Worm (Caenorhabditis elegans): Measurements from ENCODE around the gene spp-4.
A peak's percentile ranks its signal among the peaks of the same experiment; 100 is the strongest.

Gene spp-4

DNA sequence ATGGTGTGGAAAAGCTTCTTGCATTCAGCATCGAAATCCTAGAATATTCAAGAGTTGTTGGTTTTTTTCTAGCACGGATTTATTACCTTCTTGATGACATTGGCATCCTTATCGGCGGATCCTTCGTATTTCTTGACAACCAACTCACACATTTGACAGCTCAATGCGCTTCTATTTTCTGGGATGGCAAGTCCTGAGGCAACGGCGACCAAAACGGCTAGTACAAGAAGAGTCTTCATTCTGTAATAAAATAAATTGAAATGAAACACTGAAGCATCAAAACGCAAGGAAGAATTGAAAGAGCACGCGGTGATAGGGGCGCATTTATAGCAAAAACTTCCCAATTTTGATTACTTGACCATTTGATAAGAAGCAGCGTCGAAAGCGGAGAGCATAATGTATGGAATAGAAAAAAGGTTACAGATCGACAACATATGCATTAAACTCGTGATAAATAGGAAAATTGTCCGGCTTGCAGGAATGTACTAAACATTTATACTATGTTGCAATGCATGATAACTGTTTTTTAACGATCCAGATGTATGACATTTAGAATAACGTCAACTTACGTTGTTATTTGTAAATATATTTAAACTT is 1.7 kb upstream of the spp-4 start, which contains the start of gene spp-5:
Gene spp-5, minus strand, starts transcription at position 240 of the 597 bp plus-strand sequence.
- TF ChIP-seq nhr-48 (tag; optimal IDR thresholded peaks at IDR 0.05) (peak; percentile 23), nhr-11 (tag; optimal IDR thresholded peaks at IDR 0.05) (no peak), dmd-6 (GFP tag; IDR thresholded peaks at IDR 0.05) (peak; percentile 90), mep-1 (tag; optimal IDR thresholded peaks at IDR 0.05) (peak; percentile 19), daf-16 (GFP tag; optimal IDR thresholded peaks at IDR 0.05) (no peak), daf-16 (tag; optimal IDR thresholded peaks at IDR 0.05) (peak; percentile 95), nhr-10 (tag; optimal IDR thresholded peaks at IDR 0.05) (peak; percentile 12), mdl-1 (tag; optimal IDR thresholded peaks at IDR 0.05) (peak in 1 of 2 experiments; percentile 67), lin-1 (GFP tag; IDR thresholded peaks at IDR 0.05) (0 out of 2 replicates have a peak, but pooled peaks have one; percentile 12), arid-1 (GFP tag; conservative IDR thresholded peaks at IDR 0.05) (no peak), nhr-111 (GFP tag; optimal IDR thresholded peaks at IDR 0.05) (no peak), ama-1 (optimal IDR thresholded peaks at IDR 0.05) (peak; percentile 79), hlh-30 (tag; optimal IDR thresholded peaks at IDR 0.05; ENCODE audit: insufficient read depth) (peak; percentile 53), T20F7.1 (GFP tag; optimal IDR thresholded peaks at IDR 0.05) (peak; percentile 55), php-3 (GFP tag; IDR thresholded peaks at IDR 0.05) (peak; percentile 90), aha-1 (tag) (peak; percentile 89), pqm-1 (tag; optimal IDR thresholded peaks at IDR 0.05) (peak; percentile 86), F49E8.2 (tag; optimal IDR thresholded peaks at IDR 0.05; ENCODE audit: borderline replicate concordance) (no peak), T26A8.4 (GFP tag; IDR thresholded peaks at IDR 0.05) (0 out of 2 replicates have a peak, but pooled peaks have one; percentile 9), nhr-77 (tag; optimal IDR thresholded peaks at IDR 0.05) (peak; percentile 92), hmg-1.1 (GFP tag; IDR thresholded peaks at IDR 0.05) (no peak), saeg-2 (GFP tag; IDR thresholded peaks at IDR 0.05) (no peak), hlh-11 (tag; optimal IDR thresholded peaks at IDR 0.05) (peak; percentile 86), dve-1 (tag; optimal IDR thresholded peaks at IDR 0.05; ENCODE audit: insufficient read depth) (peak; percentile 76), nhr-28 (tag; optimal IDR thresholded peaks at IDR 0.05) (peak; percentile 77), unc-62 (GFP tag; optimal IDR thresholded peaks at IDR 0.05 in 1 of 2) (peak in 1 of 2 experiments; percentile 62), unc-62 (tag; optimal IDR thresholded peaks at IDR 0.05) (no peak), mes-2 (tag; optimal IDR thresholded peaks at IDR 0.05; ENCODE audit: poor library complexity, severe bottlenecking) (peak; percentile 32), nhr-102 (tag; optimal IDR thresholded peaks at IDR 0.05) (peak; percentile 39), mxl-3 (GFP tag; optimal IDR thresholded peaks at IDR 0.05) (peak; percentile 77), tra-1 (GFP tag; IDR thresholded peaks at IDR 0.05) (peak; percentile 83)

DNA sequence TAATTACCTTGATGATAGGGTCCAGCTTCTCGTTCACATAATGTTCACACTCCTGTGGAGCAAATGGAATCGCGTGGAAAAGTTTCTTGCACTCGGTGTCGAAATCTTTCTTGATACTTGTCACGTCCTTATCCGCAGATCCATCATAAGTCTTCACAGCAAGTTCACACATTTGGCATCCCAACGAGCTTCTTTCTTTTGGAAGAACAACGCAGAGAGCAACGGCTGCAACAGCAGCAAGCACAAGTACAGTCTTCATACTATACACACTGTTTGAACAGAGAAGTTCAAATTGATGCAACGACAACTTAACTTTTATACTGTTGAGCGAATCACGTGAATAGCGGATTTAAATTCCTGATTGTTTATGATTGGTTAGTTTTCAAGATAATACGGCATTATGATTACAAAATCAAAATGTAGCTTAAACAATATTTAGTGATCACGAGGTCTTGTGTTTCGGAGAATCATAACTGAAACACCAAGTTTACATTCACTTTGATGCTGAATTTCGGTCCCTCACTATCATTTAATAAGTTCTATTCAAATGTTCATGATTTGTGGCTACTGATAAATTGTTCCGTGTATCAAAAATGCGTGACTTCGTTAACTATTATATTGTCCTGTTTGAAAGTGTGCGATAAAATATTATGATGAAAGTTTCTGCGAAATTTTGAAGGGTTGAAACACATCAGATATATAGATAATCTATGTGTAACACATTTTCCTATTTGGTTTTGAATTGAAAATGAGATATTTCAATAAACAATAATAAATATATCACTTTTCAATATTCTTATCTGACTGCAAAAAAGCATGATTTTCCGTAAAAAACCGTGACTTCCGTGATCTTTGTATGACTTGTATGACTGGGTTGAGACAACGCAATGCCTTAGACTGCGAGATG is 1.8 kb downstream of the spp-4 start, which contains the start of the genes spp-2 and spp-6:
Gene spp-2, minus strand, starts transcription at position 334 of the 907 bp plus-strand sequence.
Gene spp-6, plus strand, starts transcription at position 857 of the 907 bp plus-strand sequence.
- TF ChIP-seq T26A8.4 (GFP tag; IDR thresholded peaks at IDR 0.05) (peak; percentile 63; the same call in 1 of the 2 replicates), zfp-2 (tag; optimal IDR thresholded peaks at IDR 0.05) (no peak), set-16 (GFP tag; IDR thresholded peaks at IDR 0.05) (no peak), fos-1 (tag; optimal IDR thresholded peaks at IDR 0.05) (no peak), ceh-20 (GFP tag; IDR thresholded peaks at IDR 0.05) (peak; percentile 55; the same call in 1 of the 2 replicates), daf-12 (tag; optimal IDR thresholded peaks at IDR 0.05) (no peak), mes-2 (tag; optimal IDR thresholded peaks at IDR 0.05; ENCODE audit: poor library complexity, severe bottlenecking) (peak; percentile 29), ceh-32 (tag; optimal IDR thresholded peaks at IDR 0.05; ENCODE audit: poor library complexity) (no peak), saeg-2 (GFP tag; IDR thresholded peaks at IDR 0.05) (peak; percentile 75; the same call in 1 of the 2 replicates), nhr-42 (GFP tag; IDR thresholded peaks at IDR 0.05) (no peak), daf-16 (GFP tag; optimal IDR thresholded peaks at IDR 0.05) (no peak), daf-16 (tag; optimal IDR thresholded peaks at IDR 0.05) (peak; percentile 89), unc-130 (GFP tag; optimal IDR thresholded peaks at IDR 0.05) (no peak), mxl-3 (GFP tag; optimal IDR thresholded peaks at IDR 0.05) (no peak), nhr-28 (tag; optimal IDR thresholded peaks at IDR 0.05) (peak; percentile 38), dmd-6 (GFP tag; IDR thresholded peaks at IDR 0.05) (peak; percentile 76), Y48G9A.11 (GFP tag; IDR thresholded peaks at IDR 0.05) (no peak), cey-2 (tag; optimal IDR thresholded peaks at IDR 0.05; ENCODE audit: borderline replicate concordance, insufficient read depth) (no peak), nhr-10 (tag; optimal IDR thresholded peaks at IDR 0.05) (peak; percentile 12), hlh-11 (tag; optimal IDR thresholded peaks at IDR 0.05) (peak; percentile 65), dve-1 (tag; optimal IDR thresholded peaks at IDR 0.05; ENCODE audit: insufficient read depth) (peak; percentile 86), zip-2 (tag; optimal IDR thresholded peaks at IDR 0.05) (no peak), nhr-77 (tag; optimal IDR thresholded peaks at IDR 0.05) (peak; percentile 0), pqm-1 (tag; optimal IDR thresholded peaks at IDR 0.05) (peak; percentile 96), nhr-6 (tag; optimal IDR thresholded peaks at IDR 0.05) (peak; percentile 53), lin-1 (GFP tag; IDR thresholded peaks at IDR 0.05) (no peak), mdt-29 (GFP tag; IDR thresholded peaks at IDR 0.05) (peak; percentile 21; the same call in 1 of the 2 replicates), arid-1 (GFP tag; conservative IDR thresholded peaks at IDR 0.05) (no peak), nhr-102 (tag; optimal IDR thresholded peaks at IDR 0.05) (peak; percentile 10)

Data from whole organism, L4 larva.